Worm (Caenorhabditis elegans): ENCODE results near the gene F53F1.6.

DNA sequence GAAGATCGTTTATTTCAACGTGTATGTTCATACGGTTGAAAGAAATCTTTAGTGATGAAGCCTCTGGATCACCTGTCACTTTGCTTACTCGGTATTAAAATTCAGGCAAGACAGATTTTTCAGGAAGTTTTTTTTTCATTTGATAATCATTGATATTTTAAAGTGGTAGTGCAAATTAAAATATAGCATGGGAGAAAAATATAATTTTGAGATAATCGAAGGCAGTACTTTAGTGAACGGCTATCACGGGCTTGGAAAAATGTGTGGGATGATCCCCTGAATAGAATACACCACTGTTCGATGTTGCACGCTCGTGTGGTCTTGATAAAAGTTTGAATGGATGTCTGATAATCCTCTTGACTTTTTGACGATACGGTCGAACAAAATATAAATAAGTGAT, 10.0 kb upstream of the F53F1.6 start:
- TF ChIP-seq ama-1 (optimal IDR thresholded peaks at IDR 0.05) (no peak), ama-1 (GFP tag; optimal IDR thresholded peaks at IDR 0.05) (no peak), ekl-4 (GFP tag; IDR thresholded peaks at IDR 0.05) (no peak), nhr-120 (GFP tag; IDR thresholded peaks at IDR 0.05) (no peak), bed-2 (GFP tag; IDR thresholded peaks at IDR 0.05) (no peak), F57C9.4 (tag; optimal IDR thresholded peaks at IDR 0.05) (no peak), pha-4 (tag; optimal IDR thresholded peaks at IDR 0.05) (no peak), F37B4.10 (GFP tag; IDR thresholded peaks at IDR 0.05) (no peak), hrde-1 (tag; optimal IDR thresholded peaks at IDR 0.05; ENCODE audit: borderline replicate concordance) (no peak), egrh-3 (GFP tag; IDR thresholded peaks at IDR 0.05) (no peak), unc-62 (GFP tag; optimal IDR thresholded peaks at IDR 0.05) (no peak)
